Worm (Caenorhabditis elegans): ENCODE data around the gene pgap-1.

pgap-1 gene

ce11 chrV:11241580-11241979 is at the start of gene pgap-1:
TSS of gene pgap-1 (plus strand) at chrV:11241880.
- no peak for TF ChIP-seq unc-62 (GFP tag; optimal IDR thresholded peaks at IDR 0.05)

- no peak for TF ChIP-seq unc-62 (GFP tag; optimal IDR thresholded peaks at IDR 0.05)
Measured at ce11 chrV:11196109-11196508, 45.6 kb upstream of the pgap-1 start, which contains the start of gene clc-6. TSS of gene clc-6 (minus strand) at chrV:11196209.

DNA sequence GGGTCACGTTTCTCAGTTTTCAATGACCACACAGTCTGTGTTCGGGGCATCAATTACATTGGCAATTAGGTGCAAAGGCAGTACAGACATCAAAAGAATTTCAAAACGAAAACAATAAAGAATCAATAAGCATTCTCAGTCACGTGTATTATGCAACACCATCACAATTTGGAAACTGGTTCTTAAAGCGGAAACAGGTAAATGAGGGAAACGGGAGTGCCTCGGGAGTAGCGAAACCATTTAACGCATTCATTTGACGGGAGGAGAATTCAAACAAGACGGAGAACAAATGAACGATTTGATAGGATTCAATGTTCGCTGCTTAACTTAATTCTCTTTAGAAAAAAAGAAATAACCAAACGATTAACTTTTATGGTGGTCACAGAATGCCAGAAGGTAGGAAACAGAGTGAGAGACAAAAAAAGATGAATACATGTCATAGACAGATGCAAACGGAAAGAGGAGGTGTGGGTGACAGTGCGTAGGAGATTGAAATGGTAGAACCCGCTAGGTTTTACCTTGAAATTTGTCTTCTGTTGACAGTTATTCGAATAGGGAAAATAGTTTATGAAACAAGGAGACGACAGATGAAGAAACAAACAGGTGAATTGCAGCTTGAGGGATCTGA is 44.9 kb upstream of the pgap-1 start:
- no peak for TF ChIP-seq unc-62 (GFP tag; optimal IDR thresholded peaks at IDR 0.05)

DNA sequence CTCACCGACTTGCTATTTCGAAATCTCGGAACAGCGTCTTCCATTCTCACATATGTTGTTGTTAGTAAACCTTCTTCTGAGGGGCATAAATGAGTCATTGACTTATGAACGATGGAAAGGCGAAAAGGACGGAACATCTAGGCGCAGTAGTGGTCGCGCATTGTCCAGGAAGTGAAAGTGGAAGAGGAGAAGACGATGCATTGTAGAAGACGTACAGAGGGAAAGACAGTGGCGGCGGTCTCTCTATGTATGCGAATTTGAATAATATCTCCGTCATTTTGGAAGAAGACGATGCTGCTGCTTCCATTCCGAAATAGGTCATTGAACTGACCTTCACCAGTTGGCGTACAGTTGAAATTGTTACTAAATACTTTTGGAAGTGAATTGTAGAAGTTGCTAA is 43.6 kb upstream of the pgap-1 start:
- no peak for TF ChIP-seq unc-62 (GFP tag; optimal IDR thresholded peaks at IDR 0.05)

DNA sequence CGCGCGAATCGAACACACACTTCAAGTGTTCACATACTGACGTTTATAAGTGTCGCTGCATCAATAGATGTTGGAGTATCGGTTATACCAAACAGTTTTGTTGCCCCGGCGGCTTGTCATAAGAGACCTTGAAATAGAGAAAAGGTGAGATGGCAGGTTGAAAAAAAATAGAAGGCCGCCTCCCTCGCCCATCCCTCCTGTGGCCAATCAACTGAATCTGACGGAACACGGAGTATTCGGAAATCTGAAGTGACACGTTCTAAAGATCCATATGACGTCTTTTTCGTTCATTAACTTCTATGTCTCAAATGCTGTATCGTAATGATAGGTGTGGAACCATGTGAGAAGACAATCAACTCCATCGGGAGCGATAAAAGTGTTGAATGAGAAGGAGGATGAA is 42.2 kb upstream of the pgap-1 start:
- TF ChIP-seq unc-62 (GFP tag; optimal IDR thresholded peaks at IDR 0.05), result no peak

- no peak for TF ChIP-seq unc-62 (GFP tag; optimal IDR thresholded peaks at IDR 0.05)
Measured at ce11 chrV:11200316-11200715, 41.4 kb upstream of the pgap-1 start, which contains the start of gene K10D6.3. TSS of gene K10D6.3 (plus strand) at chrV:11200616.

ce11 chrV:11201826-11202565 is 39.7 kb upstream of the pgap-1 start, which contains the start of gene K10D6.4:
TSS of gene K10D6.4 (plus strand) at chrV:11201925.
- TF ChIP-seq unc-62 (GFP tag; optimal IDR thresholded peaks at IDR 0.05), result no peak

DNA sequence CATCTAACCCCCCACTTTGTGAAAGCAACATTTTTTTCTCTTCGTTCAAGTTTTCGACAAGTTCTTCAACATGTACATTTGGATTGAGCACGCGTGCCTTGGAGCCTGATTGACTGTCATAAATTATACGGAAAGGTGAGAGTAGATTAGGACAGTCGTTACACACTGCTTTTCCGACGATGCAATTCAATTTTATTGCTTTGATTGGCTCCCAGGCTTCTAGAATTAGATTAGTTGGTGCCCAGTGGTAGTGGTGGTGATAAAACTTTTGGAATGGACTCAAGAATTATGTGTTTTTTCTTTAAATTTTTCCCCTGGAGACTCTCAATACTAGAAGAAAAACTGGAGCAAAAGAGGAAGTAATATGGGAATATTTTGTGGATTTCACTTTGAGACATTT is 37.2 kb upstream of the pgap-1 start:
- no peak for TF ChIP-seq unc-62 (GFP tag; optimal IDR thresholded peaks at IDR 0.05)

ce11 chrV:11206467-11206866 is 35.2 kb upstream of the pgap-1 start:
- no peak for TF ChIP-seq unc-62 (GFP tag; optimal IDR thresholded peaks at IDR 0.05)

DNA sequence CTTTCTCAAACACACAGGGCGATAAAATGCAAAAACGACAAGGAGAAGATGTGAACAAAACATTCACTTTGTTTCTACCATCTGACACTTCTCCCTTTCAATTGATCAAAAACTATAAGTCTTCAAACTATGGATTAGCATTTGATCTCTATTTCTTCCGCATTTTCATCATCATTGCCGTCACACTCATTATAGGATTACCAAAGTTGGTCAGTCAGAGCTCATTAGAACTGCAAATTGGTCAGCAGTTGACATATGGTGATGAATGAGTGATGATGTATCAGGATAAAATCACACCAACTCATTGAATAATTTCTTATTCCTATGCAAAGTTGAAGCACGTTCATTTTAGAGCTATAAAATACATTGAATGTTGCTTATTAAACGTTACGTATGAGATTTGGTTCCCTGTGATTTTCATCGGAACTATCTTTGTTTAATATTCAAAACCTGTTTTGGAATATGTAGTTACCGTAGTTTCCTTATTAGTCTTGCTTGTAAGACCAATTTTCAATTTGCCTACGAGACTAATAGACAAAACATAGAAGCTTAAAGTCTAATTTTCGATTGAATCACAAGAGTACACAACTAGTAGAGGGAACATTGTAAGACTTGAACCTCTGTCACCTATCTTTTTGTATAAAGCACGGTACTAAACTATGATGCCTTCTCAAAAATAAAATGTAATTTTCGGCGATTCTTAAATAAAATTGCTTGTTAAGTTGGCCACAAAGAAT is 32.1 kb upstream of the pgap-1 start:
- TF ChIP-seq unc-62 (GFP tag; optimal IDR thresholded peaks at IDR 0.05), result no peak

DNA sequence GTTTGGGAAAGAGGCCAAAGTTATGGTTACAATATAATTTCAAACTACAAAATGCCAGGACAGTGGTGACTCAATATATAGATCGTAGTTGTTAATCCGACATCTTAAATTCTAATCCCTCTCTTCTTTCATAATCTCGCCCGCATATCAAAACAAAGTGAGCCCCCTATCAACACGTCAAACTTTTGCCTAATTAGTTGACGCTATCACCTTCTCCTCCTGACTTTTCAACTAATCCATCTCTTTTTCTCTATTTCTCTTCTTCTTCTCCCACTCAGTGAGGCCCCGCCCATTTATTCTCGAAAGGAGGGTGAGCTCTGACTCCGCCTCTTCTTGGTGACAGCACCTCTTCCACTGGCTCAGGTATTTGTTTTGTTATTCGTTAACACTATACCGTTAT is 30.4 kb upstream of the pgap-1 start:
- no peak for TF ChIP-seq unc-62 (GFP tag; optimal IDR thresholded peaks at IDR 0.05)

ce11 chrV:11214569-11214968 is 27.1 kb upstream of the pgap-1 start:
- no peak for TF ChIP-seq unc-62 (GFP tag; optimal IDR thresholded peaks at IDR 0.05)

ce11 chrV:11216137-11216536 is 25.5 kb upstream of the pgap-1 start:
- TF ChIP-seq unc-62 (GFP tag; optimal IDR thresholded peaks at IDR 0.05), result no peak

DNA sequence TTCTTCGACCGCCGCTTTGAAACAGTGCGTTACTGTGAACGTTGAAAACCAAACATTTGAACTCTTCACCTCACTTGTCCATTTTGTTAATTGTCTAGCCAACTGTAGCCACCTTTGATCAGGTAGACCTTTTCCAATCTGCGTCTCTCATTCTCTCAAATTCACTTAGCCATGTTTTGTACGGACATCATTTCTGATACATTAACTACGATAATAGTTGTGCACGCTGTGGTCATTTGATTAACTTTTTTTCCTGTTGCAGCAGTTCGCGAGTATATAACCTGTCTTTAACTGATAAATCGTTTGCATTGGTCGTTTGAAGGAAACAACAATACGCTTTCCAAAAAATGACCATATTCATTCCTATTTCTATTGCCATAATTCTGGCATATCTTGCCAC is 24.3 kb upstream of the pgap-1 start, which contains the start of gene cyp-29A2:
Gene cyp-29A2, plus strand, starts transcription at position 190 of the 400 bp plus-strand sequence.
- no peak for TF ChIP-seq unc-62 (GFP tag; optimal IDR thresholded peaks at IDR 0.05)

- no peak for TF ChIP-seq unc-62 (GFP tag; optimal IDR thresholded peaks at IDR 0.05)
Measured at ce11 chrV:11220415-11220814, 21.3 kb upstream of the pgap-1 start.

DNA sequence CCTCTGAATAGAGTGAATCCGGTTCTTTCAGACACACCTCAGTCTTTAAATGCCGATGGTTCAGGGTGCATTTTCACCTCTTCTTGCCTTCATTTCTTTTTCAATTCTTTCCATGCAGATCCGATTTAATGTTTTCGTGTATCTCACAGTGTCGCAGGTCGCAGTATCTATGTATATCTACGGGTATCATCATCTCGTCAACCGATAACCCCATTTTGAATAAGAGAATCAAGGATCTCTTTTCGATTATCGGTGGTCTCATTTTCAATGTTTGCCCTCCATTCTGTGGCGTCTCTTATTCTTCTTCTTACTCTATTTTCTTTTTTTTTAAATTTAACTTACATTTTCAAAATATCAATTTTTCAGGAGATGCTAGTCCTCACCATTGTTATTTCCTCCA is 20.7 kb upstream of the pgap-1 start, which contains the start of gene T19B10.2:
Gene T19B10.2, plus strand, starts transcription at position 367 of the 400 bp plus-strand sequence.
- TF ChIP-seq unc-62 (GFP tag; optimal IDR thresholded peaks at IDR 0.05), result no peak

Data from whole organism, dauer.